Fruit fly (Drosophila melanogaster) Kc167 (cell line): Measurements from ENCODE around the gene RpL40.

Experiments used
- Myc ChIP-seq: fragments of >200 bp; optimal IDR thresholded peaks from 2 replicates; lab custom pipeline; 2017; ENCODE audit warnings: missing external identifiers
- Sin3A ChIP-seq: fragments of >200 bp; optimal IDR thresholded peaks from 2 replicates; lab custom pipeline; 2018; ENCODE audit warnings: missing external identifiers
- h ChIP-seq: fragments of >200 bp; optimal IDR thresholded peaks from 3 replicates; lab custom pipeline; 2018; ENCODE audit warnings: missing external identifiers
- insv ChIP-seq: fragments of >200 bp; optimal IDR thresholded peaks from 3 replicates; lab custom pipeline; 2018; ENCODE audit warnings: missing external identifiers
- psq ChIP-seq: fragments of >200 bp; optimal IDR thresholded peaks from 2 replicates; lab custom pipeline; 2017; ENCODE audit warnings: missing external identifiers
- ttk ChIP-seq: sonication (Bioruptor generic); optimal IDR thresholded peaks from 2 replicates; lab custom pipeline; 2017; ENCODE audit warnings: missing external identifiers

Gene RpL40

dm6 chr2L:4227546-4227945 is at the start of gene RpL40:
TSS of gene RpL40 (plus strand) at chr2L:4227699.
- TF ChIP-seq psq (lab: Kevin White, UChicago) (no peak), h (lab: Kevin White, UChicago) (no peak), ttk (lab: Kevin White, UChicago) (no peak), Myc (lab: Kevin White, UChicago) (no peak), Sin3A (lab: Kevin White, UChicago) (no peak), insv (lab: Kevin White, UChicago) (no peak)

dm6 chr2L:4179386-4179785 is 48.1 kb upstream of the RpL40 start:
- no peak for TF ChIP-seq Sin3A (lab: Kevin White, UChicago)
- no peak for TF ChIP-seq Myc (lab: Kevin White, UChicago)
- no peak for TF ChIP-seq insv (lab: Kevin White, UChicago)
- no peak for TF ChIP-seq h (lab: Kevin White, UChicago)
- no peak for TF ChIP-seq psq (lab: Kevin White, UChicago)

DNA sequence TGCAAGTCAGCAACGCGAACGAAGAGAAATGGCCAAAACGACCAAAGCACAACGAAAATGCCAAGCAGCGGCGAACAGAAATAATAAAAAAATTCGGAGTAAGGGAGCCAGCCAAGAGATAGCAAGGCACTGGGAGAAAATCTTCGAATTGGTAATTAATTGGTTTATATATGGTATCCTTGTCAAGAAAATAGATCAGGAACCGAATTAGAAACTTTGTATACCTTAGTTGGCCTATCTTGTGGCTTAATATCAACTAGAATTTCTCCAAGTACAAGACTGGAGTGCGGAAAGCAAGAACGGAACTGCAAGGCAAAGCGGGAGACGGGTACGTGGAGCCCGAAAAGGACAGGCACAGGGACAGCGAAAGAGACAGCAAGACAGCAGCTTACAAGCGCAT is 47.5 kb upstream of the RpL40 start:
- TF ChIP-seq ttk (lab: Kevin White, UChicago) (no peak), Sin3A (lab: Kevin White, UChicago) (no peak), Myc (lab: Kevin White, UChicago) (no peak), insv (lab: Kevin White, UChicago) (no peak), psq (lab: Kevin White, UChicago) (no peak), h (lab: Kevin White, UChicago) (no peak)

DNA sequence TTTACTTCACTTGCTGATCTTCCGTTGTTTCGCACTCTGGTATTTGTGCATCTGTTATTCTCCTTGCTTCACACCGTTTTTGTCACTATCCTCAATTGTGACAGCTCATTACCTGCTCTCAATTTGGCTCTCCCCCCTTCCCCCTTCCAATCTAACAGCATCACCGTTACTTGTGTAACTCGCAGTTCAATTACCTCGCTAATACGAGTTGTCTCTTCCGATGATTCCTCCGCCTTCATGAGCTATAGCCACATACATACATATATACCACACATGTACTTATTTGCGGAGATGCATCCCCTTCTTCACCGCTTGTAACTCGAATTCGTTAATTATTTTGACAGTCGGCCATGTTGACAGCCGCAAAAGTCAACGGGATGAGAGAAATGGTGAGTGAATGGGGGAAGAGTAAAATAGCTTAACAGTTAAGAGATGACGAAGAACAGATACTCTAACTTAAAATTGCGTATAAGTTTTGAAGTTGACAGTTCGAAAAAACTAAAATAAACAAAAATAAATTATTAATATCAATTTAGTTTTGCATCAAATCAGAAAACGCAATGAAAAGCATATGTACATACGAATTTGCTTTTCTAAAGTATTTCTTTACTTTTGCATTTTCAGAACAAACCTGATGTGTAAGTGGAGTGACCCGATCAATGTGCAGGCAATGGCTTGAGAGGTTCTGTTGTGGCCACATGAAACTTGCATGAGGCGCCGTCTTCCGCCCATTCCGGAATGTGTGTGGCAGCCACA is 42.1 kb upstream of the RpL40 start:
- TF ChIP-seq psq (lab: Kevin White, UChicago) = no peak
- no peak for TF ChIP-seq ttk (lab: Kevin White, UChicago)
- no peak for TF ChIP-seq Myc (lab: Kevin White, UChicago)
- TF ChIP-seq h (lab: Kevin White, UChicago) = no peak
- no peak for TF ChIP-seq Sin3A (lab: Kevin White, UChicago)
- no peak for TF ChIP-seq insv (lab: Kevin White, UChicago)

dm6 chr2L:4187631-4188173 is 39.8 kb upstream of the RpL40 start, which contains the start of the genes Tbcc and lectin-24Db:
TSS of gene Tbcc (minus strand) at chr2L:4187793.
TSS of gene lectin-24Db (plus strand) at chr2L:4188123.
- TF ChIP-seq ttk (lab: Kevin White, UChicago) (no peak), Sin3A (lab: Kevin White, UChicago) (no peak), h (lab: Kevin White, UChicago) (no peak), insv (lab: Kevin White, UChicago) (no peak), psq (lab: Kevin White, UChicago) (no peak), Myc (lab: Kevin White, UChicago) (no peak)

- TF ChIP-seq Sin3A (lab: Kevin White, UChicago) (no peak), psq (lab: Kevin White, UChicago) (no peak), h (lab: Kevin White, UChicago) (no peak), Myc (lab: Kevin White, UChicago) (no peak), ttk (lab: Kevin White, UChicago) (no peak), insv (lab: Kevin White, UChicago) (no peak)
Observed at dm6 chr2L:4195672-4196281, 31.7 kb upstream of the RpL40 start.

DNA sequence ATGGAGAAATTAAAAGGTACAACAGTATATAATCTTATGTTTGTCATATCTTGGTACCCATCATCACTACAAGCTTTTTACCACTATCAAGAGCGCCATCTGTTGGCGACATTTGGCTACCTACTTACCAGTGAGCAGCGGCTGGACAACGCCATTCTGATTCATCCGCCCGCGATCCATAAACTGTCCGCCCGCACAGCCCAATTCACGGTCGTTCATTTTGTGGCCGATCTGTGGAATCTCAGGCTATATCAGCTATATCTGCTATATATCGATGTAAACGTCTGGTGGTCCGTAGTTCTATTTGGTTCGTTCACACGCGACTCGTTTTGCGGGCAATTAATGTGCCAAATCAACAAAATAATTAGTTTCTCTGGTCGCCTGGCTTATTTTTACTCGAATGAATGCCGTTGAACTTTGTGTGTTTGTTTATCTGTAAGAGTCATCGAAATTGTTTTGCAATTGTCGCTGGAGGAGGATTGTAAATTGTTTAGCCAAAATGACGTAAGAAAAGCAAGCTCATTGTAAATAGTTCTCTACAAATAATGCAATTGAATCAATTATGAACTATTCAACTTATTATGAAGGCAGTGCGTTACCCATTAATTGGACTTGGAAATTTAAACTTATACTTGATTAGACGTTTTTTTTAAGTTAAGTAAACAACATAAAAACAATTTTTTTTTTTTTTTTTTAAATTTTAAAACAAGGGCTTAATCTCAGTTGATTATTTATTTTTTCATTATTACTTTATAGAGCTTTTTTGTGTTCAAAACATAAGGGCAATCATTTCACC is 31.0 kb upstream of the RpL40 start:
- no peak for TF ChIP-seq Myc (lab: Kevin White, UChicago)

dm6 chr2L:4197143-4197912 is 30.2 kb upstream of the RpL40 start:
- TF ChIP-seq h (lab: Kevin White, UChicago) = no peak
- TF ChIP-seq ttk (lab: Kevin White, UChicago) = no peak
- TF ChIP-seq psq (lab: Kevin White, UChicago) = no peak
- TF ChIP-seq Sin3A (lab: Kevin White, UChicago) = no peak
- no peak for TF ChIP-seq insv (lab: Kevin White, UChicago)
- TF ChIP-seq Myc (lab: Kevin White, UChicago) = no peak

DNA sequence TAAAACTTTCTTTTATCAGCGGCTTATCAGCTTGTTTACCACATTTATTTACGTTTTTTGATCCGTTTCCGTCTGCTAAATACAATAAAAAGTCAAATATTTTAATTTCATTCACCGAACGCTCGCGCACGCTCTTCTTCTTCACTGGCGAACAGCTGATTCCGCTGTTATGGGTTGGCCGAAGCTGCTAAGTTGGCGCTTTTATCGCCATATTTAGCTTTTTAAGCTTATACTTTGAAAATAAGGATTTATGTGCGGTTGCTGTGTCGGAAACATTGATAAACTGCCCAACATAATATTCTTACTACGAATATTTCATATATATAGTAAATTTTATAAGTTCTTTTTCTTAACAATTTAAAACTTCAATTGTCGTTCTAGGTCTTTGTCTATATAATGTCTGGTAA is 29.6 kb upstream of the RpL40 start, which contains the start of gene Naprt:
TSS of gene Naprt (minus strand) at position 159 of the 407 bp plus-strand sequence.
- TF ChIP-seq psq (lab: Kevin White, UChicago) (no peak), h (lab: Kevin White, UChicago) (no peak), Sin3A (lab: Kevin White, UChicago) (no peak), insv (lab: Kevin White, UChicago) (no peak), Myc (lab: Kevin White, UChicago) (no peak), ttk (lab: Kevin White, UChicago) (no peak)

- no peak for TF ChIP-seq ttk (lab: Kevin White, UChicago)
Observed at dm6 chr2L:4211335-4211753, 16.2 kb upstream of the RpL40 start.
